Fruit fly (Drosophila melanogaster): ENCODE data around the gene Sbat.

Sbat gene

dm6 chr2L:2886613-2887537 lies 8.7 kb downstream of the Sbat start (continued):
- no peak for TF ChIP-seq CG17359 (tag; optimal IDR thresholded peaks at IDR 0.05)
- no peak for TF ChIP-seq CG9609 (GFP tag; optimal IDR thresholded peaks at IDR 0.05)
- no peak for TF ChIP-seq CG8281 (tag; optimal IDR thresholded peaks at IDR 0.05)
- TF ChIP-seq schlank (tag; optimal IDR thresholded peaks at IDR 0.05) = no peak
- TF ChIP-seq Hr3 (GFP tag; optimal IDR thresholded peaks at IDR 0.05) = no peak
- TF ChIP-seq nerfin-2 (GFP tag; IDR thresholded peaks at IDR 0.05; ENCODE audit: partially characterized antibody) = no peak
- TF ChIP-seq CG7745 (tag; optimal IDR thresholded peaks at IDR 0.05) = peak; percentile 99
- no peak for TF ChIP-seq CG1792 (GFP tag; optimal IDR thresholded peaks at IDR 0.05)
- TF ChIP-seq zfh1 (GFP tag; IDR thresholded peaks at IDR 0.05) = no peak
- TF ChIP-seq Sox102F (GFP tag; optimal IDR thresholded peaks at IDR 0.05) = no peak
- TF ChIP-seq CG11560 (tag; IDR thresholded peaks at IDR 0.05) = no peak
- TF ChIP-seq CG30020 (tag; optimal IDR thresholded peaks at IDR 0.05) = no peak
- TF ChIP-seq slou (GFP tag; optimal IDR thresholded peaks at IDR 0.05) = no peak
- TF ChIP-seq CG5180 (GFP tag; optimal IDR thresholded peaks at IDR 0.05) = peak; percentile 90
- TF ChIP-seq Atf6 (GFP tag; IDR thresholded peaks at IDR 0.05) = no peak
- TF ChIP-seq vnd (GFP tag; IDR thresholded peaks at IDR 0.05; ENCODE audit: partially characterized antibody) = no peak
- peak; percentile 41 to 93 for TF ChIP-seq insv (GFP tag; optimal IDR thresholded peaks at IDR 0.05)
- TF ChIP-seq CG7963 (GFP tag; IDR thresholded peaks at IDR 0.05; ENCODE audit: partially characterized antibody) = no peak
- TF ChIP-seq CG2129 (GFP tag; IDR thresholded peaks at IDR 0.05; ENCODE audit: partially characterized antibody) = no peak
- no peak for TF ChIP-seq trem (tag; optimal IDR thresholded peaks at IDR 0.05)
- no peak for TF ChIP-seq CG2199 (GFP tag; IDR thresholded peaks at IDR 0.05)
- TF ChIP-seq CG8089 (GFP tag; optimal IDR thresholded peaks at IDR 0.05) = no peak
- TF ChIP-seq CG17912 (GFP tag; optimal IDR thresholded peaks at IDR 0.05) = no peak
- TF ChIP-seq lilli (GFP tag; optimal IDR thresholded peaks at IDR 0.05) = no peak
- TF ChIP-seq CG14441 (GFP tag; IDR thresholded peaks at IDR 0.05) = no peak
- TF ChIP-seq CG12659 (GFP tag; optimal IDR thresholded peaks at IDR 0.05) = no peak
- TF ChIP-seq zf30C (GFP tag; optimal IDR thresholded peaks at IDR 0.05) = no peak
- no peak for TF ChIP-seq Ravus (GFP tag; IDR thresholded peaks at IDR 0.05)
- no peak for TF ChIP-seq E2f1 (GFP tag; IDR thresholded peaks at IDR 0.05)
- no peak for TF ChIP-seq crc (GFP tag; optimal IDR thresholded peaks at IDR 0.05)
- no peak for TF ChIP-seq CG11456 (GFP tag; IDR thresholded peaks at IDR 0.05)
- no peak for TF ChIP-seq CG33213 (GFP tag; optimal IDR thresholded peaks at IDR 0.05)
- TF ChIP-seq Elba2 (GFP tag; optimal IDR thresholded peaks at IDR 0.05) = peak; percentile 73
- TF ChIP-seq Usf (GFP tag; optimal IDR thresholded peaks at IDR 0.05) = no peak
- TF ChIP-seq ewg (GFP tag; optimal IDR thresholded peaks at IDR 0.05) = peak; percentile 48
- no peak for TF ChIP-seq hkb (optimal IDR thresholded peaks at IDR 0.05)
- 0 out of 2 replicates have a peak, but pooled peaks have one; percentile 34 for TF ChIP-seq hkb (GFP tag; IDR thresholded peaks at IDR 0.05)
- 0 out of 2 replicates have a peak, but pooled peaks have one; percentile 37 for TF ChIP-seq sim (GFP tag; IDR thresholded peaks at IDR 0.05)
- no peak for TF ChIP-seq CG2889 (GFP tag; IDR thresholded peaks at IDR 0.05)
- no peak for TF ChIP-seq CkIIα-i1 (GFP tag; IDR thresholded peaks at IDR 0.05)
- no peak for TF ChIP-seq HLH3B (GFP tag; IDR thresholded peaks at IDR 0.05)
- TF ChIP-seq emc (GFP tag; optimal IDR thresholded peaks at IDR 0.05) = no peak
- TF ChIP-seq CG11093 (GFP tag; IDR thresholded peaks at IDR 0.05) = no peak
- TF ChIP-seq CG3726 (GFP tag; IDR thresholded peaks at IDR 0.05) = no peak
- TF ChIP-seq CG14860 (GFP tag; IDR thresholded peaks at IDR 0.05; ENCODE audit: partially characterized antibody) = no peak
- TF ChIP-seq CG6854 (GFP tag; optimal IDR thresholded peaks at IDR 0.05) = no peak
- TF ChIP-seq Trl (optimal IDR thresholded peaks at IDR 0.05) = peak; percentile 94 to 99
- peak; percentile 48 for TF ChIP-seq Trl (GFP tag; optimal IDR thresholded peaks at IDR 0.05)
- TF ChIP-seq cwo (GFP tag; optimal IDR thresholded peaks at IDR 0.05) = no peak
- TF ChIP-seq psq (GFP tag; optimal IDR thresholded peaks at IDR 0.05) = no peak
